Fruit fly (Drosophila melanogaster): ENCODE results near the gene CG7453.

Gene CG7453

dm6 chrX:19187624-19188085, 7.7 kb downstream of the CG7453 start, which contains the start of gene Mec2 (continued):
- peak; percentile 20 for TF ChIP-seq CG13624 (GFP tag; optimal IDR thresholded peaks at IDR 0.05)
- TF ChIP-seq gcm2 (GFP tag; optimal IDR thresholded peaks at IDR 0.05) = peak; percentile 5
- no peak for TF ChIP-seq gt (GFP tag; IDR thresholded peaks at IDR 0.05)
- no peak for TF ChIP-seq CG8281 (tag; optimal IDR thresholded peaks at IDR 0.05)
- peak; percentile 40 for TF ChIP-seq Hsf (GFP tag; optimal IDR thresholded peaks at IDR 0.05)
- no peak for TF ChIP-seq Ets97D (GFP tag; optimal IDR thresholded peaks at IDR 0.05)
- peak; percentile 94 for TF ChIP-seq Med (GFP tag)
- TF ChIP-seq CG12659 (GFP tag; optimal IDR thresholded peaks at IDR 0.05) = peak; percentile 55
- TF ChIP-seq pita (GFP tag; optimal IDR thresholded peaks at IDR 0.05) = no peak
- TF ChIP-seq CG6272 (GFP tag; IDR thresholded peaks at IDR 0.05) = no peak
- TF ChIP-seq exex (tag; optimal IDR thresholded peaks at IDR 0.05) = no peak
- TF ChIP-seq crc (GFP tag; optimal IDR thresholded peaks at IDR 0.05) = no peak
- peak; percentile 40 for TF ChIP-seq Ssrp (tag; optimal IDR thresholded peaks at IDR 0.05)
- TF ChIP-seq B-H2 (GFP tag; optimal IDR thresholded peaks at IDR 0.05) = no peak
- peak; percentile 39 for TF ChIP-seq CG10979 (tag; optimal IDR thresholded peaks at IDR 0.05)
- no peak for TF ChIP-seq CG7987 (GFP tag; optimal IDR thresholded peaks at IDR 0.05)
- TF ChIP-seq CG42726 (GFP tag; IDR thresholded peaks at IDR 0.05; ENCODE audit: partially characterized antibody) = no peak
- TF ChIP-seq gfzf (GFP tag; optimal IDR thresholded peaks at IDR 0.05) = no peak
- TF ChIP-seq Bdp1 (GFP tag; optimal IDR thresholded peaks at IDR 0.05) = peak; percentile 10
- TF ChIP-seq CG9932 (GFP tag; IDR thresholded peaks at IDR 0.05) = peak; percentile 34
- no peak for TF ChIP-seq CG10959 (GFP tag; IDR thresholded peaks at IDR 0.05)
- TF ChIP-seq fd3F (GFP tag; optimal IDR thresholded peaks at IDR 0.05) = no peak
- no peak for TF ChIP-seq CG9797 (GFP tag; optimal IDR thresholded peaks at IDR 0.05)
- TF ChIP-seq CG11247 (GFP tag; IDR thresholded peaks at IDR 0.05) = no peak
- TF ChIP-seq CG2678 (tag; optimal IDR thresholded peaks at IDR 0.05) = no peak
- peak; percentile 59 for TF ChIP-seq grau (tag; optimal IDR thresholded peaks at IDR 0.05)
- no peak for TF ChIP-seq CG31224 (GFP tag; IDR thresholded peaks at IDR 0.05)
- TF ChIP-seq CG10654 (GFP tag; optimal IDR thresholded peaks at IDR 0.05) = peak; percentile 13
- no peak for TF ChIP-seq CG11723 (GFP tag; optimal IDR thresholded peaks at IDR 0.05)
- TF ChIP-seq D19B (GFP tag; optimal IDR thresholded peaks at IDR 0.05) = no peak
- TF ChIP-seq insv (GFP tag; optimal IDR thresholded peaks at IDR 0.05) = no peak
- peak; percentile 48 for TF ChIP-seq dm (GFP tag; optimal IDR thresholded peaks at IDR 0.05)
- no peak for TF ChIP-seq Camta (GFP tag; optimal IDR thresholded peaks at IDR 0.05)
- TF ChIP-seq CG12104 (GFP tag; optimal IDR thresholded peaks at IDR 0.05) = no peak
- TF ChIP-seq CG7928 (GFP tag; optimal IDR thresholded peaks at IDR 0.05) = no peak
- no peak for TF ChIP-seq CG4360 (GFP tag; IDR thresholded peaks at IDR 0.05)
- TF ChIP-seq CG12744 (GFP tag; optimal IDR thresholded peaks at IDR 0.05) = no peak
- no peak for TF ChIP-seq eyg (GFP tag; optimal IDR thresholded peaks at IDR 0.05)
- TF ChIP-seq CG7556 (GFP tag; optimal IDR thresholded peaks at IDR 0.05) = peak; percentile 55
- no peak for TF ChIP-seq CTCF (GFP tag; optimal IDR thresholded peaks at IDR 0.05)
- no peak for TF ChIP-seq hkb (optimal IDR thresholded peaks at IDR 0.05)
- peak; percentile 55 for TF ChIP-seq hkb (GFP tag; IDR thresholded peaks at IDR 0.05)
- TF ChIP-seq CG6254 (GFP tag; optimal IDR thresholded peaks at IDR 0.05) = no peak
- no peak for TF ChIP-seq sima (GFP tag; optimal IDR thresholded peaks at IDR 0.05)
- peak; percentile 66 for TF ChIP-seq zf30C (GFP tag; optimal IDR thresholded peaks at IDR 0.05)
- TF ChIP-seq CG6683 (GFP tag; optimal IDR thresholded peaks at IDR 0.05) = no peak
- no peak for TF ChIP-seq Ravus (GFP tag; IDR thresholded peaks at IDR 0.05)
- TF ChIP-seq CG6654 (GFP tag; optimal IDR thresholded peaks at IDR 0.05) = no peak
- peak; percentile 13; the same call in 1 of the 3 replicates for TF ChIP-seq CG11093 (GFP tag; IDR thresholded peaks at IDR 0.05)
- no peak for TF ChIP-seq CG10274 (GFP tag; optimal IDR thresholded peaks at IDR 0.05)
- no peak for TF ChIP-seq CG15479 (GFP tag; optimal IDR thresholded peaks at IDR 0.05)
- peak; percentile 37; the same call in 1 of the 2 replicates for TF ChIP-seq Atf6 (GFP tag; IDR thresholded peaks at IDR 0.05)
- peak; percentile 0 for TF ChIP-seq CG1647 (GFP tag; optimal IDR thresholded peaks at IDR 0.05)
